Worm (Caenorhabditis elegans) whole organism, L4 larva: ENCODE results near the gene F44E5.5.
A peak's percentile ranks its signal among the peaks of the same experiment; 100 is the strongest.

Source experiments
- F10B5.3 ChIP-seq: sonication (generic microtip); optimal IDR thresholded peaks from 2 replicates; lab custom pipeline; 2016; ENCODE audit warnings: mild to moderate bottlenecking, missing genetic modification characterization, missing compliant biosample characterization
- F37D6.2 ChIP-seq: sonication (generic microtip); optimal IDR thresholded peaks from 2 replicates; lab custom pipeline; 2016; ENCODE audit warnings: mild to moderate bottlenecking, missing genetic modification characterization, missing compliant biosample characterization
- F44E2.7 ChIP-seq: fragments of 200-800 bp; sonication (Bioruptor generic); IDR thresholded peaks from 2 replicates; pipeline ENCODE4 v2.1.2; 2022; ENCODE audit warnings: missing genetic modification characterization, missing compliant biosample characterization
- R02D3.7 ChIP-seq: fragments of 150-350 bp; sonication (generic microtip); optimal IDR thresholded peaks from 3 replicates; lab custom pipeline; 2014; ENCODE audit warnings: missing biosample characterization, missing genetic modification characterization
- T20F7.1 ChIP-seq: fragments of 200-800 bp; sonication (Bioruptor generic); optimal IDR thresholded peaks from 2 replicates; lab custom pipeline; 2018; ENCODE audit warnings: mild to moderate bottlenecking, missing genetic modification characterization, missing compliant biosample characterization
- T26A8.4 ChIP-seq: fragments of 200-800 bp; sonication (Bioruptor generic); IDR thresholded peaks from 2 replicates; pipeline ENCODE4 v1.3.6; 2022; ENCODE audit warnings: missing genetic modification characterization, missing compliant biosample characterization
- Y105C5A.15 ChIP-seq: fragments of 200-800 bp; sonication (Bioruptor generic); IDR thresholded peaks from 2 replicates; pipeline ENCODE4 v1.3.6; 2022; ENCODE audit warnings: missing genetic modification characterization, missing compliant biosample characterization
- Y48G9A.11 ChIP-seq: fragments of 200-800 bp; sonication (Bioruptor generic); IDR thresholded peaks from 2 replicates; pipeline ENCODE4 v1.3.6; 2022; ENCODE audit warnings: missing genetic modification reagents, missing genetic modification characterization, missing compliant biosample characterization
- aha-1 ChIP-seq: fragments of 150-350 bp; peaks from one replicate; lab custom pipeline; 2014; ENCODE audit warnings: missing biosample characterization, missing genetic modification characterization
- arid-1 ChIP-seq: fragments of 200-800 bp; sonication (Bioruptor generic); conservative IDR thresholded peaks from 2 replicates; pipeline ENCODE4 v1.3.6; 2022; ENCODE audit warnings: missing genetic modification reagents, missing genetic modification characterization, missing compliant biosample characterization
- ceh-20 ChIP-seq: fragments of 200-800 bp; sonication (Bioruptor generic); IDR thresholded peaks from 2 replicates; pipeline ENCODE4 v1.3.6; 2022; ENCODE audit warnings: missing genetic modification reagents, missing genetic modification characterization, missing compliant biosample characterization
- ceh-28 ChIP-seq: fragments of 150-350 bp; optimal IDR thresholded peaks from 2 replicates; lab custom pipeline; 2014; ENCODE audit warnings: missing biosample characterization, missing genetic modification reagents, missing genetic modification characterization
- ceh-32 ChIP-seq: sonication (generic microtip); optimal IDR thresholded peaks from 2 replicates; lab custom pipeline; 2016; ENCODE audit warnings: mild to moderate bottlenecking, missing genetic modification characterization, missing compliant biosample characterization; ENCODE audit not compliant: poor library complexity
- daf-12 ChIP-seq: fragments of 150-350 bp; optimal IDR thresholded peaks from 2 replicates; lab custom pipeline; 2014; ENCODE audit warnings: missing biosample characterization, missing genetic modification reagents, missing genetic modification characterization
- daf-16 ChIP-seq, 3 experiments: sonication (generic microtip); optimal IDR thresholded peaks; 2 replicates each; lab custom pipeline; 2016 to 2017; ENCODE audit warnings: missing genetic modification characterization in 3 of 3, missing genetic modification reagents in 3 of 3, mild to moderate bottlenecking in 2 of 3, missing compliant biosample characterization in 2 of 3, missing biosample characterization in 1 of 3, moderate library complexity in 1 of 3
- dmd-6 ChIP-seq: fragments of 200-800 bp; sonication (Bioruptor generic); IDR thresholded peaks from 2 replicates; pipeline ENCODE4 v1.3.6; 2022; ENCODE audit warnings: missing genetic modification reagents, missing genetic modification characterization, missing compliant biosample characterization
- dmd-9 ChIP-seq: fragments of 200-800 bp; sonication (Bioruptor generic); IDR thresholded peaks from 2 replicates; pipeline ENCODE4 v1.3.6; 2022; ENCODE audit warnings: missing genetic modification reagents, missing genetic modification characterization, missing compliant biosample characterization
- dpl-1 ChIP-seq: fragments of 150-350 bp; optimal IDR thresholded peaks from 2 replicates; lab custom pipeline; 2014; ENCODE audit warnings: missing biosample characterization, missing genetic modification reagents, missing genetic modification characterization
- dve-1 ChIP-seq: sonication (generic microtip); optimal IDR thresholded peaks from 2 replicates; lab custom pipeline; 2017; ENCODE audit warnings: antibody characterized with exemption, mild to moderate bottlenecking, missing genetic modification characterization, missing compliant biosample characterization; ENCODE audit not compliant: insufficient read depth
- hif-1 ChIP-seq, 2 experiments: sonication (generic microtip); optimal IDR thresholded peaks; 2 replicates each; lab custom pipeline; 2016 to 2017; ENCODE audit warnings: missing compliant biosample characterization in 2 of 2, missing genetic modification characterization in 2 of 2, missing genetic modification reagents in 2 of 2, missing genotype in 2 of 2, mild to moderate bottlenecking in 1 of 2
- hlh-11 ChIP-seq: fragments of 200-800 bp; sonication (Bioruptor generic); optimal IDR thresholded peaks from 2 replicates; lab custom pipeline; 2018; ENCODE audit warnings: mild to moderate bottlenecking, missing genetic modification characterization, missing compliant biosample characterization
- hlh-30 ChIP-seq: sonication (generic microtip); optimal IDR thresholded peaks from 2 replicates; lab custom pipeline; 2017; ENCODE audit warnings: antibody characterized with exemption, mild to moderate bottlenecking, missing genetic modification characterization, missing compliant biosample characterization; ENCODE audit not compliant: insufficient read depth
- hmg-1.1 ChIP-seq: fragments of 200-800 bp; sonication (Bioruptor generic); IDR thresholded peaks from 2 replicates; pipeline ENCODE4 v1.3.6; 2022; ENCODE audit warnings: missing genetic modification reagents, missing genetic modification characterization, missing compliant biosample characterization
- jun-1 ChIP-seq: fragments of 150-350 bp; optimal IDR thresholded peaks from 2 replicates; lab custom pipeline; 2014; ENCODE audit warnings: missing biosample characterization, missing genetic modification reagents, missing genetic modification characterization
- lin-38 ChIP-seq: fragments of 200-800 bp; sonication (Bioruptor generic); IDR thresholded peaks from 2 replicates; pipeline ENCODE4 v1.3.6; 2022; ENCODE audit warnings: missing genetic modification reagents, missing genetic modification characterization, missing compliant biosample characterization
- lir-3 ChIP-seq: sonication (generic microtip); optimal IDR thresholded peaks from 2 replicates; lab custom pipeline; 2016; ENCODE audit warnings: mild to moderate bottlenecking, missing genetic modification characterization, missing compliant biosample characterization
- lsy-2 ChIP-seq, 2 experiments: fragments of 150-350 bp in 1 of 2; sonication (generic microtip) in 1 of 2; optimal IDR thresholded peaks; 2 replicates each; lab custom pipeline; 2014 to 2017; ENCODE audit warnings: missing biosample characterization in 2 of 2, missing genetic modification characterization in 2 of 2
- madf-9 ChIP-seq: fragments of 200-800 bp; sonication (Bioruptor generic); conservative IDR thresholded peaks from 2 replicates; pipeline ENCODE4 v1.3.6; 2022; ENCODE audit warnings: missing genetic modification reagents, missing genetic modification characterization, missing compliant biosample characterization
- mdl-1 ChIP-seq, 2 experiments: fragments of 150-350 bp in 1 of 2; sonication (generic microtip) in 1 of 2; optimal IDR thresholded peaks; 2 replicates each; lab custom pipeline; 2014 to 2017; ENCODE audit warnings: missing biosample characterization in 2 of 2, missing genetic modification characterization in 2 of 2
- mep-1 ChIP-seq: fragments of 150-350 bp; sonication (generic microtip); optimal IDR thresholded peaks from 3 replicates; lab custom pipeline; 2014; ENCODE audit warnings: missing biosample characterization, missing genetic modification characterization
- nhr-11 ChIP-seq: fragments of 150-350 bp; optimal IDR thresholded peaks from 2 replicates; lab custom pipeline; 2014; ENCODE audit warnings: missing biosample characterization, missing genetic modification characterization
- nhr-111 ChIP-seq: fragments of 200-800 bp; sonication (Bioruptor generic); optimal IDR thresholded peaks from 2 replicates; lab custom pipeline; 2018; ENCODE audit warnings: mild to moderate bottlenecking, missing genetic modification characterization, missing compliant biosample characterization
- nhr-28 ChIP-seq: fragments of 150-350 bp; optimal IDR thresholded peaks from 2 replicates; lab custom pipeline; 2014; ENCODE audit warnings: missing biosample characterization, missing genetic modification characterization
- nhr-41 ChIP-seq: fragments of 200-800 bp; sonication (Bioruptor generic); IDR thresholded peaks from 2 replicates; pipeline ENCODE4 v1.3.6; 2022; ENCODE audit warnings: missing genetic modification reagents, missing genetic modification characterization, missing compliant biosample characterization
- nhr-42 ChIP-seq: fragments of 200-800 bp; sonication (Bioruptor generic); IDR thresholded peaks from 2 replicates; pipeline ENCODE4 v1.3.6; 2022; ENCODE audit warnings: missing genetic modification characterization, missing compliant biosample characterization
- nhr-6 ChIP-seq: fragments of 150-350 bp; optimal IDR thresholded peaks from 2 replicates; lab custom pipeline; 2014; ENCODE audit warnings: missing biosample characterization, missing genetic modification characterization
- pha-4 ChIP-seq, 2 experiments: fragments of 150-350 bp in 1 of 2; fragments of 200-800 bp in 1 of 2; sonication (Bioruptor generic) in 1 of 2; IDR thresholded peaks in 1 of 2; optimal IDR thresholded peaks in 1 of 2; 2 replicates each; pipeline versions ENCODE4 v1.3.6 to Lab custom; 2014 to 2022; ENCODE audit warnings: missing genetic modification characterization in 2 of 2, missing genetic modification reagents in 2 of 2, missing biosample characterization in 1 of 2, missing compliant biosample characterization in 1 of 2
- set-16 ChIP-seq: fragments of 200-800 bp; sonication (Bioruptor generic); IDR thresholded peaks from 2 replicates; pipeline ENCODE4 v1.3.6; 2022; ENCODE audit warnings: missing genetic modification reagents, missing genetic modification characterization, missing compliant biosample characterization
- spr-1 ChIP-seq: sonication (generic microtip); optimal IDR thresholded peaks from 2 replicates; lab custom pipeline; 2016; ENCODE audit warnings: mild to moderate bottlenecking, missing genetic modification characterization, missing compliant biosample characterization
- spr-3 ChIP-seq: fragments of 200-800 bp; sonication (Bioruptor generic); optimal IDR thresholded peaks from 2 replicates; lab custom pipeline; 2018; ENCODE audit warnings: mild to moderate bottlenecking, missing genetic modification characterization, missing compliant biosample characterization
- unc-39 ChIP-seq: sonication (generic microtip); optimal IDR thresholded peaks from 2 replicates; lab custom pipeline; 2017; ENCODE audit warnings: missing biosample characterization, missing genetic modification characterization
- vab-7 ChIP-seq: fragments of 200-800 bp; sonication (Bioruptor generic); IDR thresholded peaks from 2 replicates; pipeline ENCODE4 v1.3.6; 2022; ENCODE audit warnings: missing genetic modification reagents, missing genetic modification characterization, missing compliant biosample characterization
- zfp-2 ChIP-seq: sonication (generic microtip); optimal IDR thresholded peaks from 2 replicates; lab custom pipeline; 2016; ENCODE audit warnings: mild to moderate bottlenecking, missing genetic modification characterization, missing compliant biosample characterization
- zfp-3 ChIP-seq: fragments of 200-800 bp; sonication (Bioruptor generic); conservative IDR thresholded peaks from 2 replicates; pipeline ENCODE4 v1.3.6; 2022; ENCODE audit warnings: missing genetic modification reagents, missing genetic modification characterization, missing compliant biosample characterization

F44E5.5 gene

ce11 chrII:11759277-11759676 lies at the start of gene F44E5.5, which contains the start of gene F44E5.4 (continued):
- TF ChIP-seq dve-1 (peak; percentile 89), spr-1 (tag; lab: Kevin White, UChicago) (peak; percentile 89), Y105C5A.15 (GFP tag; lab: Robert Waterston, UW) (peak; percentile 100), nhr-111 (GFP tag; lab: Kevin White, UChicago) (peak; percentile 97), lin-38 (GFP tag; lab: Robert Waterston, UW) (peak; percentile 91), vab-7 (peak; percentile 98), arid-1 (GFP tag; lab: Robert Waterston, UW) (peak; percentile 98), madf-9 (peak; percentile 96), T26A8.4 (peak; percentile 99), set-16 (GFP tag; lab: Robert Waterston, UW) (peak; percentile 99), hlh-11 (tag; lab: Kevin White, UChicago) (peak; percentile 100), F44E2.7 (peak; percentile 95), dmd-9 (GFP tag; lab: Robert Waterston, UW) (peak; percentile 98), ceh-32 (peak; percentile 42), unc-39 (tag; lab: Kevin White, UChicago) (peak; percentile 79), dmd-6 (GFP tag; lab: Robert Waterston, UW) (peak; percentile 99), lir-3 (peak; percentile 63), F37D6.2 (tag; lab: Kevin White, UChicago) (peak; percentile 93), hmg-1.1 (peak; percentile 99), nhr-6 (tag; lab: Kevin White, UChicago) (peak; percentile 3), daf-16 (GFP tag; optimal IDR thresholded peaks at IDR 0.05; lab: Kevin White, UChicago) (peak; percentile 39 to 97), daf-16 (tag; optimal IDR thresholded peaks at IDR 0.05; lab: Kevin White, UChicago) (peak; percentile 58), nhr-42 (peak; percentile 97), nhr-11 (tag; lab: Kevin White, UChicago) (peak; percentile 77), zfp-2 (tag; lab: Kevin White, UChicago) (peak; percentile 51), spr-3 (GFP tag; lab: Kevin White, UChicago) (peak; percentile 95), jun-1 (tag; lab: Kevin White, UChicago) (peak; percentile 84), Y48G9A.11 (peak; percentile 95), F10B5.3 (tag; lab: Kevin White, UChicago) (peak; percentile 89), mep-1 (peak; percentile 81)

ce11 chrII:11710771-11711170 lies 48.7 kb upstream of the F44E5.5 start:
- peak; percentile 78 for TF ChIP-seq nhr-28 (tag; lab: Kevin White, UChicago)
- TF ChIP-seq daf-12 (tag; lab: Kevin White, UChicago): no peak
- TF ChIP-seq, all 104 proteins: peak for 1

ce11 chrII:11713569-11713968 lies 45.9 kb upstream of the F44E5.5 start, which contains the start of gene F13D12.10:
F13D12.10 (plus strand) TSS chrII:11713799.
- TF ChIP-seq ceh-28 (tag; lab: Kevin White, UChicago) (no peak), T20F7.1 (no peak), nhr-41 (GFP tag; lab: Robert Waterston, UW) (no peak), aha-1 (peak; percentile 31), hif-1 (tag; optimal IDR thresholded peaks at IDR 0.05; lab: Kevin White, UChicago) (peak in 1 of 2 experiments; percentile 34), lsy-2 (tag; optimal IDR thresholded peaks at IDR 0.05; lab: Kevin White, UChicago) (peak in 1 of 2 experiments; percentile 21), hmg-1.1 (peak; percentile 35; the same call in 1 of the 2 replicates), F44E2.7 (no peak), Y105C5A.15 (GFP tag; lab: Robert Waterston, UW) (no peak), hlh-11 (tag; lab: Kevin White, UChicago) (peak; percentile 75), nhr-11 (tag; lab: Kevin White, UChicago) (peak; percentile 59), dpl-1 (GFP tag; lab: Kevin White, UChicago) (no peak), spr-1 (tag; lab: Kevin White, UChicago) (peak; percentile 3), daf-16 (GFP tag; optimal IDR thresholded peaks at IDR 0.05; lab: Kevin White, UChicago) (peak in 1 of 2 experiments; percentile 60), daf-16 (tag; optimal IDR thresholded peaks at IDR 0.05; lab: Kevin White, UChicago) (no peak), hlh-30 (tag; lab: Kevin White, UChicago) (peak; percentile 62), set-16 (GFP tag; lab: Robert Waterston, UW) (peak; percentile 49), pha-4 (GFP tag; IDR thresholded peaks at IDR 0.05; lab: Robert Waterston, UW) (no peak), pha-4 (tag; optimal IDR thresholded peaks at IDR 0.05; lab: Kevin White, UChicago) (no peak), mdl-1 (tag; optimal IDR thresholded peaks at IDR 0.05; lab: Kevin White, UChicago) (peak in 1 of 2 experiments; percentile 27), zfp-3 (no peak), R02D3.7 (tag; lab: Kevin White, UChicago) (no peak), ceh-20 (GFP tag; lab: Robert Waterston, UW) (peak; percentile 17; the same call in 1 of the 2 replicates)
